Fruit fly (Drosophila melanogaster) whole organism, embryonic: Measurements from ENCODE around the gene CG13690.

Experiments used
- Adf1 ChIP-seq: fragments of 200-800 bp; sonication (Bioruptor generic); IDR thresholded peaks from 2 replicates; pipeline ENCODE4 v1.3.6; 2022; ENCODE audit warnings: missing biosample characterization, missing genetic modification characterization
- CG12659 ChIP-seq: fragments of 200-800 bp; sonication (Bioruptor generic); optimal IDR thresholded peaks from 3 replicates; lab custom pipeline; 2017; ENCODE audit warnings: mild to moderate bottlenecking, missing biosample characterization, missing genetic modification reagents, missing genetic modification characterization
- CG15073 ChIP-seq: fragments of 200-800 bp; sonication (Bioruptor generic); optimal IDR thresholded peaks from 2 replicates; lab custom pipeline; 2016; ENCODE audit warnings: missing biosample characterization, missing genetic modification characterization
- CG1602 ChIP-seq: fragments of 200-800 bp; sonication (Bioruptor generic); optimal IDR thresholded peaks from 3 replicates; lab custom pipeline; 2016; ENCODE audit warnings: missing biosample characterization, missing genetic modification characterization
- CG16779 ChIP-seq: fragments of 200-800 bp; sonication (Bioruptor generic); IDR thresholded peaks from 2 replicates; pipeline ENCODE4 v1.3.6; 2022; ENCODE audit warnings: missing biosample characterization, missing genetic modification characterization
- CG17612 ChIP-seq: fragments of 200-800 bp; sonication (Bioruptor generic); IDR thresholded peaks from 2 replicates; pipeline ENCODE4 v1.3.6; 2022; ENCODE audit warnings: missing biosample characterization, missing genetic modification characterization
- CG17829 ChIP-seq: fragments of 200-800 bp; optimal IDR thresholded peaks from 2 replicates; lab custom pipeline; 2019; ENCODE audit warnings: missing biosample characterization, mild to moderate bottlenecking, missing genetic modification characterization, moderate library complexity
- CG18764 ChIP-seq: fragments of 200-800 bp; sonication (Bioruptor generic); optimal IDR thresholded peaks from 3 replicates; lab custom pipeline; 2016; ENCODE audit warnings: missing biosample characterization, missing genetic modification characterization
- CG2678 ChIP-seq: fragments of 200-800 bp; sonication (Bioruptor generic); optimal IDR thresholded peaks from 3 replicates; lab custom pipeline; 2019; ENCODE audit warnings: missing biosample characterization, mild to moderate bottlenecking, missing genetic modification characterization, moderate library complexity
- CG2712 ChIP-seq: fragments of 200-800 bp; optimal IDR thresholded peaks from 3 replicates; lab custom pipeline; 2019; ENCODE audit warnings: missing biosample characterization, mild to moderate bottlenecking, missing genetic modification characterization, moderate library complexity
- CG31441 ChIP-seq: fragments of 200-800 bp; sonication (Bioruptor generic); IDR thresholded peaks from 2 replicates; pipeline ENCODE4 v1.3.6; 2022; ENCODE audit warnings: missing biosample characterization, missing genetic modification characterization
- CG3407 ChIP-seq: fragments of 200-800 bp; sonication (Bioruptor generic); optimal IDR thresholded peaks from 2 replicates; lab custom pipeline; 2018; ENCODE audit warnings: missing biosample characterization, mild to moderate bottlenecking, missing genetic modification characterization
- CG34376 ChIP-seq: fragments of 200-800 bp; sonication (Bioruptor generic); optimal IDR thresholded peaks from 2 replicates; lab custom pipeline; 2018; ENCODE audit warnings: missing biosample characterization, mild to moderate bottlenecking, missing genetic modification characterization
- CG4282 ChIP-seq: fragments of 200-800 bp; sonication (Bioruptor generic); optimal IDR thresholded peaks from 2 replicates; lab custom pipeline; 2016; ENCODE audit warnings: missing biosample characterization, missing genetic modification characterization
- CG4360 ChIP-seq: fragments of 200-800 bp; sonication (Bioruptor generic); IDR thresholded peaks from 2 replicates; pipeline ENCODE4 v1.3.6; 2022; ENCODE audit warnings: missing biosample characterization, missing genetic modification characterization
- CG5245 ChIP-seq: fragments of 200-800 bp; sonication (Bioruptor generic); optimal IDR thresholded peaks from 3 replicates; lab custom pipeline; 2016; ENCODE audit warnings: missing biosample characterization, missing genetic modification characterization
- CG8281 ChIP-seq: fragments of 200-800 bp; sonication (Bioruptor generic); optimal IDR thresholded peaks from 2 replicates; lab custom pipeline; 2018; ENCODE audit warnings: missing biosample characterization, mild to moderate bottlenecking, missing genetic modification characterization, moderate library complexity
- CG8388 ChIP-seq: fragments of 200-800 bp; sonication (Bioruptor generic); optimal IDR thresholded peaks from 2 replicates; lab custom pipeline; 2019; ENCODE audit warnings: missing biosample characterization, mild to moderate bottlenecking, missing genetic modification characterization, moderate library complexity
- Camta ChIP-seq: fragments of 200-800 bp; sonication (Bioruptor generic); optimal IDR thresholded peaks from 2 replicates; lab custom pipeline; 2016; ENCODE audit warnings: missing biosample characterization, missing genetic modification characterization
- Fer1 ChIP-seq: fragments of 200-800 bp; sonication (Bioruptor generic); optimal IDR thresholded peaks from 2 replicates; lab custom pipeline; 2017; ENCODE audit warnings: missing biosample characterization, mild to moderate bottlenecking, missing genetic modification characterization
- H2.0 ChIP-seq: fragments of 200-800 bp; sonication (Bioruptor generic); IDR thresholded peaks from 2 replicates; pipeline ENCODE4 v1.3.6; 2022; ENCODE audit warnings: missing biosample characterization, missing genetic modification characterization
- HLH4C ChIP-seq: fragments of 200-800 bp; sonication (Bioruptor generic); IDR thresholded peaks from 3 replicates; pipeline ENCODE4 v1.3.6; 2022; ENCODE audit warnings: missing biosample characterization, missing genetic modification characterization; ENCODE audit not compliant: partially characterized antibody
- Hand ChIP-seq: fragments of 200-800 bp; sonication (Bioruptor generic); optimal IDR thresholded peaks from 2 replicates; lab custom pipeline; 2017; ENCODE audit warnings: mild to moderate bottlenecking, missing biosample characterization, missing genetic modification reagents, missing genetic modification characterization
- Six4 ChIP-seq: fragments of 200-800 bp; sonication (Bioruptor generic); optimal IDR thresholded peaks from 2 replicates; lab custom pipeline; 2016; ENCODE audit warnings: missing biosample characterization, missing genetic modification characterization
- Stat92E ChIP-seq, 3 experiments: fragments of >200 bp in 2 of 3; fragments of 200-800 bp in 1 of 3; sonication (Bioruptor generic) in 1 of 3; optimal IDR thresholded peaks; 2 replicates each; lab custom pipeline; 2017 to 2019; ENCODE audit warnings: missing biosample characterization in 3 of 3, missing genetic modification characterization in 3 of 3, mild to moderate bottlenecking in 1 of 3, moderate library complexity in 1 of 3
- Trl ChIP-seq, 3 experiments: fragments of >200 bp in 2 of 3; fragments of 200-800 bp in 1 of 3; sonication (Bioruptor generic) in 1 of 3; optimal IDR thresholded peaks; 2 replicates in 1 of 3; 3 replicates in 2 of 3; lab custom pipeline; 2016 to 2017; ENCODE audit warnings: missing biosample characterization in 1 of 3, missing genetic modification characterization in 1 of 3
- YL-1 ChIP-seq: fragments of 200-800 bp; sonication (Bioruptor generic); optimal IDR thresholded peaks from 3 replicates; lab custom pipeline; 2017; ENCODE audit warnings: missing biosample characterization, mild to moderate bottlenecking, missing genetic modification characterization
- az2 ChIP-seq: fragments of 200-800 bp; sonication (Bioruptor generic); optimal IDR thresholded peaks from 3 replicates; lab custom pipeline; 2016; ENCODE audit warnings: missing biosample characterization, missing genetic modification characterization
- bbx ChIP-seq: fragments of 200-800 bp; sonication (Bioruptor generic); IDR thresholded peaks from 2 replicates; pipeline ENCODE4 v1.3.6; 2022; ENCODE audit warnings: missing biosample characterization, missing genetic modification characterization; ENCODE audit not compliant: partially characterized antibody
- dpn ChIP-seq, 2 experiments: fragments of 200-800 bp; sonication (Bioruptor generic); optimal IDR thresholded peaks; 3 replicates each; lab custom pipeline; 2016; ENCODE audit warnings: missing biosample characterization in 2 of 2, missing genetic modification characterization in 2 of 2
- dysf ChIP-seq: fragments of 200-800 bp; sonication (Bioruptor generic); IDR thresholded peaks from 3 replicates; pipeline ENCODE4 v1.3.6; 2022; ENCODE audit warnings: missing biosample characterization, missing genetic modification characterization
- eyg ChIP-seq: fragments of 200-800 bp; sonication (Bioruptor generic); optimal IDR thresholded peaks from 3 replicates; lab custom pipeline; 2016; ENCODE audit warnings: missing biosample characterization, missing genetic modification characterization
- fd102C ChIP-seq: fragments of 200-800 bp; sonication (Bioruptor generic); optimal IDR thresholded peaks from 2 replicates; lab custom pipeline; 2018; ENCODE audit warnings: missing biosample characterization, mild to moderate bottlenecking, missing genetic modification characterization, moderate library complexity
- gsb ChIP-seq: fragments of 200-800 bp; sonication (Bioruptor generic); IDR thresholded peaks from 2 replicates; pipeline ENCODE4 v1.3.6; 2022; ENCODE audit warnings: missing biosample characterization, missing genetic modification characterization
- gsb-n ChIP-seq: fragments of 200-800 bp; sonication (Bioruptor generic); optimal IDR thresholded peaks from 3 replicates; lab custom pipeline; 2018; ENCODE audit warnings: missing biosample characterization, mild to moderate bottlenecking, missing genetic modification characterization
- jumu ChIP-seq: fragments of 200-800 bp; sonication (Bioruptor generic); optimal IDR thresholded peaks from 3 replicates; lab custom pipeline; 2016; ENCODE audit warnings: missing biosample characterization, missing genetic modification characterization
- knrl ChIP-seq: fragments of 200-800 bp; sonication (Bioruptor generic); IDR thresholded peaks from 3 replicates; pipeline ENCODE4 v1.3.6; 2022; ENCODE audit warnings: missing biosample characterization, missing genetic modification characterization; ENCODE audit not compliant: partially characterized antibody
- maf-S ChIP-seq: fragments of 200-800 bp; sonication (Bioruptor generic); optimal IDR thresholded peaks from 2 replicates; lab custom pipeline; 2016; ENCODE audit warnings: missing biosample characterization, missing genetic modification characterization
- otp ChIP-seq: fragments of 200-800 bp; sonication (Bioruptor generic); IDR thresholded peaks from 3 replicates; pipeline ENCODE4, ENCODE4 v1.3.6; 2022; ENCODE audit warnings: missing biosample characterization, missing genetic modification characterization
- pfk ChIP-seq: fragments of 200-800 bp; sonication (Bioruptor generic); optimal IDR thresholded peaks from 2 replicates; lab custom pipeline; 2018; ENCODE audit warnings: missing biosample characterization, mild to moderate bottlenecking, missing genetic modification characterization, moderate library complexity
- pnt ChIP-seq: fragments of 200-800 bp; sonication (Bioruptor generic); optimal IDR thresholded peaks from 3 replicates; lab custom pipeline; 2016; ENCODE audit warnings: missing biosample characterization, missing genetic modification characterization
- pros ChIP-seq: fragments of 200-800 bp; sonication (Bioruptor generic); optimal IDR thresholded peaks from 3 replicates; lab custom pipeline; 2019; ENCODE audit warnings: missing biosample characterization, mild to moderate bottlenecking, missing genetic modification characterization, moderate library complexity
- run ChIP-seq: fragments of 200-800 bp; sonication (Bioruptor generic); optimal IDR thresholded peaks from 3 replicates; lab custom pipeline; 2018; ENCODE audit warnings: missing biosample characterization, mild to moderate bottlenecking, missing genetic modification characterization
- sd ChIP-seq: fragments of 200-800 bp; sonication (Bioruptor generic); optimal IDR thresholded peaks from 3 replicates; lab custom pipeline; 2018; ENCODE audit warnings: missing biosample characterization, mild to moderate bottlenecking, missing genetic modification characterization, moderate library complexity
- tin ChIP-seq: fragments of 200-800 bp; sonication (Bioruptor generic); optimal IDR thresholded peaks from 3 replicates; lab custom pipeline; 2016; ENCODE audit warnings: missing biosample characterization, missing genetic modification characterization
- tna ChIP-seq: fragments of 200-800 bp; sonication (Bioruptor generic); IDR thresholded peaks from 2 replicates; pipeline ENCODE4 v1.3.6; 2022; ENCODE audit warnings: missing biosample characterization, missing genetic modification characterization; ENCODE audit not compliant: partially characterized antibody
- tup ChIP-seq: fragments of 200-800 bp; sonication (Bioruptor generic); optimal IDR thresholded peaks from 2 replicates; lab custom pipeline; 2016; ENCODE audit warnings: missing biosample characterization, mild to moderate bottlenecking, missing genetic modification characterization, moderate library complexity
- z ChIP-seq: fragments of 200-800 bp; sonication (Bioruptor generic); IDR thresholded peaks from 3 replicates; pipeline ENCODE4 v1.3.6; 2022; ENCODE audit warnings: missing biosample characterization, missing genetic modification characterization

Gene CG13690

dm6 chr2L:429680-430484 lies 10.4 kb upstream of the CG13690 start (continued):
- TF ChIP-seq Adf1 (GFP tag; lab: Robert Waterston, UW) (no peak), CG15073 (GFP tag; lab: Kevin White, UChicago) (no peak), sd (peak; percentile 58), tup (GFP tag; lab: Kevin White, UChicago) (no peak), CG4360 (GFP tag; lab: Robert Waterston, UW) (no peak; the same call in 1 of the 2 replicates), pros (GFP tag; lab: Kevin White, UChicago) (peak; percentile 36), CG17829 (tag; lab: Kevin White, UChicago) (peak; percentile 42), CG3407 (GFP tag; lab: Kevin White, UChicago) (peak; percentile 2), CG8388 (GFP tag; lab: Kevin White, UChicago) (peak; percentile 48), CG18764 (peak; percentile 16), Trl (optimal IDR thresholded peaks at IDR 0.05; lab: Kevin White, UChicago) (no peak), Trl (GFP tag; optimal IDR thresholded peaks at IDR 0.05; lab: Kevin White, UChicago) (peak; percentile 38), pnt (peak; percentile 48), Six4 (GFP tag; lab: Kevin White, UChicago) (peak; percentile 34), tin (GFP tag; lab: Kevin White, UChicago) (peak; percentile 44), pfk (GFP tag; lab: Kevin White, UChicago) (no peak), YL-1 (no peak), Camta (GFP tag; lab: Kevin White, UChicago) (peak; percentile 39), maf-S (GFP tag; lab: Kevin White, UChicago) (no peak), CG34376 (no peak), CG5245 (no peak), dysf (GFP tag; lab: Robert Waterston, UW) (peak; percentile 59; the same call in 2 of the 3 replicates), Fer1 (GFP tag; lab: Kevin White, UChicago) (no peak), CG8281 (tag; lab: Kevin White, UChicago) (no peak), CG1602 (peak; percentile 41), tna (no peak), Stat92E (GFP tag; optimal IDR thresholded peaks at IDR 0.05; lab: Kevin White, UChicago) (no peak), knrl (GFP tag; lab: Robert Waterston, UW) (0 out of 3 replicates have a peak, but pooled peaks have one; percentile 32), H2.0 (no peak), az2 (GFP tag; lab: Kevin White, UChicago) (peak; percentile 53), CG17612 (GFP tag; lab: Robert Waterston, UW) (no peak), CG2678 (tag; lab: Kevin White, UChicago) (peak; percentile 66), otp (no peak; the same call in 2 of the 3 replicates), CG31441 (peak; percentile 55; the same call in 1 of the 2 replicates), eyg (GFP tag; lab: Kevin White, UChicago) (peak; percentile 39), jumu (GFP tag; lab: Kevin White, UChicago) (peak; percentile 72), CG16779 (GFP tag; lab: Robert Waterston, UW) (no peak), CG4282 (GFP tag; lab: Kevin White, UChicago) (no peak), z (GFP tag; lab: Robert Waterston, UW) (no peak), CG2712 (tag; lab: Kevin White, UChicago) (peak; percentile 80), Hand (GFP tag; lab: Kevin White, UChicago) (no peak), gsb (GFP tag; lab: Robert Waterston, UW) (no peak), gsb-n (tag; lab: Kevin White, UChicago) (peak; percentile 26), HLH4C (GFP tag; lab: Robert Waterston, UW) (no peak), bbx (GFP tag; lab: Robert Waterston, UW) (no peak; the same call in 1 of the 2 replicates), dpn (GFP tag; optimal IDR thresholded peaks at IDR 0.05; lab: Kevin White, UChicago) (peak; percentile 23 to 50), run (tag; lab: Kevin White, UChicago) (no peak), fd102C (GFP tag; lab: Kevin White, UChicago) (no peak), CG12659 (GFP tag; lab: Kevin White, UChicago) (no peak)
